Fruit fly (Drosophila melanogaster) whole organism, prepupa: ENCODE results near the gene CG13920.

Source experiments
- Blimp-1 ChIP-seq: fragments of 200-800 bp; sonication (Bioruptor generic); optimal IDR thresholded peaks from 3 replicates; lab custom pipeline; 2017; ENCODE audit warnings: missing biosample characterization, missing genetic modification characterization, mild to moderate bottlenecking, moderate library complexity, missing genetic modification reagents
- CG32006 ChIP-seq: fragments of 200-800 bp; sonication (Bioruptor generic); optimal IDR thresholded peaks from 3 replicates; lab custom pipeline; 2017; ENCODE audit warnings: missing biosample characterization, mild to moderate bottlenecking, missing genetic modification characterization
- CG3919 ChIP-seq: fragments of 200-800 bp; sonication (Bioruptor generic); optimal IDR thresholded peaks from 3 replicates; lab custom pipeline; 2016; ENCODE audit warnings: missing biosample characterization, missing genetic modification characterization
- Met ChIP-seq: fragments of 200-800 bp; sonication (Bioruptor generic); optimal IDR thresholded peaks from 3 replicates; lab custom pipeline; 2016; ENCODE audit warnings: missing biosample characterization, missing genetic modification characterization
- Sox102F ChIP-seq: fragments of 200-800 bp; sonication (Bioruptor generic); optimal IDR thresholded peaks from 2 replicates; lab custom pipeline; 2016; ENCODE audit warnings: missing biosample characterization, mild to moderate bottlenecking, missing genetic modification characterization
- achi ChIP-seq: fragments of 200-800 bp; sonication (Bioruptor generic); optimal IDR thresholded peaks from 3 replicates; lab custom pipeline; 2016; ENCODE audit warnings: missing biosample characterization, missing genetic modification characterization
- esn ChIP-seq: fragments of 200-800 bp; sonication (Bioruptor generic); optimal IDR thresholded peaks from 2 replicates; lab custom pipeline; 2016; ENCODE audit warnings: missing biosample characterization, mild to moderate bottlenecking, missing genetic modification characterization, moderate library complexity
- fd85E ChIP-seq: fragments of 200-800 bp; sonication (Bioruptor generic); optimal IDR thresholded peaks from 3 replicates; lab custom pipeline; 2016; ENCODE audit warnings: missing biosample characterization, missing genetic modification characterization
- ss ChIP-seq, 2 experiments: fragments of 200-800 bp; sonication (Bioruptor generic); optimal IDR thresholded peaks; 2 replicates in 1 of 2; 3 replicates in 1 of 2; lab custom pipeline; 2017 to 2018; ENCODE audit warnings: mild to moderate bottlenecking in 2 of 2, missing biosample characterization in 2 of 2, missing genetic modification characterization in 2 of 2, moderate library complexity in 1 of 2
- svp ChIP-seq: fragments of 200-800 bp; sonication (Bioruptor generic); peaks from one replicate; lab custom pipeline; 2016; ENCODE audit warnings: missing biosample characterization, missing genetic modification characterization

dm6 chr3L:1636886-1637285, 11.9 kb upstream of the CG13920 start:
- no peak for TF ChIP-seq fd85E (GFP tag; lab: Kevin White, UChicago)
- TF ChIP-seq CG3919 (GFP tag; lab: Kevin White, UChicago), result no peak
- TF ChIP-seq Sox102F (GFP tag; lab: Kevin White, UChicago), result no peak
- TF ChIP-seq Blimp-1 (GFP tag; lab: Kevin White, UChicago), result no peak
- TF ChIP-seq esn (GFP tag; lab: Kevin White, UChicago), result no peak
- TF ChIP-seq svp (GFP tag; lab: Kevin White, UChicago), result no peak
- no peak for TF ChIP-seq CG32006
- no peak for TF ChIP-seq Met (GFP tag; lab: Kevin White, UChicago)
- no peak for TF ChIP-seq ss (GFP tag; optimal IDR thresholded peaks at IDR 0.05; lab: Kevin White, UChicago)
- no peak for TF ChIP-seq achi
